Fruit fly (Drosophila melanogaster): Measurements from ENCODE around the gene CG13398.

The CG13398 gene

DNA sequence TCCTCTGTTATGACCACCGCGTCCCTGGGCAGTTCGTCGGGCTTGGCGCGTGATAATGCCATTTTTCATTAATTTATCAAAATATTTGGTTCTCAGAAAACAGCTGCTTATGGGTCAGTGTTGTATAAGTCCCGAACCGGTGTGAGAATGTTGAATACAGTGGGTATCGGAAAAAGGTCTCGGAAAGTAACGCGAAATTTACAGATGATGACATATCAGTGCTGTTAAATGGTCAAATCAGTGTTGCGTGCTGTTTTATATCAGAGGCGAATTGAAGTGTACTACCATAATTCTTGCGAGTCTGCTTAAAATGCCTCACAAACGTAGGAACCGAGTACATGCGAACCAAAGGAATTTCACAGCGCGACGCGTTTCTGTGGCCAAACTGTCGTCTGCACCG, 32.4 kb downstream of the CG13398 start, which contains the start of the genes CG13392 and Rcd4 (continued):
- TF ChIP-seq Rx (GFP tag; IDR thresholded peaks at IDR 0.05) (no peak), wdn (GFP tag; IDR thresholded peaks at IDR 0.05) (peak; percentile 51; the same call in 1 of the 2 replicates), Xrp1 (GFP tag; IDR thresholded peaks at IDR 0.05) (peak; percentile 71), HLH54F (GFP tag; optimal IDR thresholded peaks at IDR 0.05) (peak; percentile 81), ac (GFP tag; optimal IDR thresholded peaks at IDR 0.05) (no peak), ap (GFP tag; IDR thresholded peaks at IDR 0.05) (no peak), CG15696 (tag; optimal IDR thresholded peaks at IDR 0.05) (no peak), YL-1 (GFP tag; optimal IDR thresholded peaks at IDR 0.05) (peak; percentile 71), MBD-R2 (GFP tag; IDR thresholded peaks at IDR 0.05) (peak; percentile 95), lab (GFP tag; optimal IDR thresholded peaks at IDR 0.05) (peak; percentile 87), sug (tag; optimal IDR thresholded peaks at IDR 0.05) (peak; percentile 52), p53 (GFP tag; optimal IDR thresholded peaks at IDR 0.05) (peak; percentile 26), CG18764 (GFP tag; optimal IDR thresholded peaks at IDR 0.05) (peak; percentile 70), PHDP (tag; optimal IDR thresholded peaks at IDR 0.05) (peak; percentile 58), Dad (GFP tag; optimal IDR thresholded peaks at IDR 0.05) (peak; percentile 76), CG10543 (GFP tag; optimal IDR thresholded peaks at IDR 0.05) (peak; percentile 61), CG11085 (GFP tag; IDR thresholded peaks at IDR 0.05) (peak; percentile 61; the same call in 1 of the 2 replicates), CG2120 (GFP tag; optimal IDR thresholded peaks at IDR 0.05) (peak; percentile 88), bsh (GFP tag; optimal IDR thresholded peaks at IDR 0.05) (peak in 1 of 2 experiments; percentile 44), Ets97D (GFP tag; optimal IDR thresholded peaks at IDR 0.05) (peak; percentile 81), gce (GFP tag; IDR thresholded peaks at IDR 0.05) (no peak), CG2202 (tag; optimal IDR thresholded peaks at IDR 0.05) (peak; percentile 18), cato (GFP tag; optimal IDR thresholded peaks at IDR 0.05; ENCODE audit: borderline replicate concordance) (no peak), MTF-1 (GFP tag; optimal IDR thresholded peaks at IDR 0.05; ENCODE audit: borderline replicate concordance) (peak; percentile 13), hth (optimal IDR thresholded peaks at IDR 0.05) (no peak), CG11695 (GFP tag; IDR thresholded peaks at IDR 0.05) (no peak; the same call in 2 of the 3 replicates), CG6854 (GFP tag; optimal IDR thresholded peaks at IDR 0.05) (no peak), ase (GFP tag; IDR thresholded peaks at IDR 0.05) (no peak), Fer3 (tag; optimal IDR thresholded peaks at IDR 0.05) (peak; percentile 73), her (GFP tag; optimal IDR thresholded peaks at IDR 0.05) (peak; percentile 81), Doc3 (GFP tag; IDR thresholded peaks at IDR 0.05; ENCODE audit: partially characterized antibody) (peak; percentile 67; the same call in 1 of the 3 replicates), Side (GFP tag; optimal IDR thresholded peaks at IDR 0.05) (peak; percentile 80), jing (GFP tag; optimal IDR thresholded peaks at IDR 0.05) (no peak), CG11560 (tag; IDR thresholded peaks at IDR 0.05) (no peak), Deaf1 (tag; optimal IDR thresholded peaks at IDR 0.05) (peak; percentile 26), CG31388 (GFP tag; optimal IDR thresholded peaks at IDR 0.05) (no peak), Camta (GFP tag; optimal IDR thresholded peaks at IDR 0.05) (peak; percentile 59), CG42726 (GFP tag; IDR thresholded peaks at IDR 0.05; ENCODE audit: partially characterized antibody) (no peak), mam (GFP tag; optimal IDR thresholded peaks at IDR 0.05) (peak; percentile 84), CG14667 (GFP tag; IDR thresholded peaks at IDR 0.05) (no peak), ro (GFP tag; IDR thresholded peaks at IDR 0.05) (no peak), dm (GFP tag; optimal IDR thresholded peaks at IDR 0.05) (peak; percentile 48), Elba2 (GFP tag; optimal IDR thresholded peaks at IDR 0.05) (no peak), CG9215 (GFP tag; IDR thresholded peaks at IDR 0.05) (peak; percentile 44; the same call in 1 of the 2 replicates), CG17912 (GFP tag; optimal IDR thresholded peaks at IDR 0.05) (no peak), grau (tag; optimal IDR thresholded peaks at IDR 0.05) (peak; percentile 94), hbn (GFP tag; IDR thresholded peaks at IDR 0.05; ENCODE audit: partially characterized antibody) (peak; percentile 53; the same call in 1 of the 2 replicates), slp2 (GFP tag; optimal IDR thresholded peaks at IDR 0.05) (peak; percentile 30), dmrt99B (tag; optimal IDR thresholded peaks at IDR 0.05) (peak; percentile 21), CG3065 (GFP tag; optimal IDR thresholded peaks at IDR 0.05) (no peak), CG8478 (optimal IDR thresholded peaks at IDR 0.05) (no peak), dpn (GFP tag; optimal IDR thresholded peaks at IDR 0.05) (peak; percentile 70 to 82)

Data from whole organism, embryonic.